Worm (Caenorhabditis elegans) whole organism, L2 larva: ENCODE data around the gene K12H6.10.
A peak's percentile ranks its signal among the peaks of the same experiment; 100 is the strongest.

Experiments
- C34F6.9 ChIP-seq: fragments of 150-350 bp; optimal IDR thresholded peaks from 2 replicates; lab custom pipeline; 2014; ENCODE audit warnings: missing biosample characterization, missing genetic modification characterization
- F13H6.1 ChIP-seq: sonication (generic microtip); optimal IDR thresholded peaks from 2 replicates; lab custom pipeline; 2016; ENCODE audit warnings: missing genetic modification characterization, missing compliant biosample characterization
- R02D3.7 ChIP-seq: fragments of 150-350 bp; optimal IDR thresholded peaks from 2 replicates; lab custom pipeline; 2014; ENCODE audit warnings: missing biosample characterization, missing genetic modification characterization
- Y55F3AM.14 ChIP-seq: fragments of 200-800 bp; sonication (Bioruptor generic); optimal IDR thresholded peaks from 2 replicates; lab custom pipeline; 2018; ENCODE audit warnings: mild to moderate bottlenecking, missing genetic modification characterization, missing compliant biosample characterization
- alr-1 ChIP-seq: fragments of 150-350 bp; optimal IDR thresholded peaks from 2 replicates; lab custom pipeline; 2014; ENCODE audit warnings: missing biosample characterization, missing genetic modification characterization
- aly-2 ChIP-seq: fragments of 150-350 bp; optimal IDR thresholded peaks from 2 replicates; lab custom pipeline; 2014; ENCODE audit warnings: missing biosample characterization, missing genetic modification characterization
- ama-1 ChIP-seq: fragments of 150-350 bp; optimal IDR thresholded peaks from 2 replicates; lab custom pipeline; 2018; ENCODE audit warnings: inconsistent platforms
- blmp-1 ChIP-seq: sonication (generic microtip); optimal IDR thresholded peaks from 2 replicates; lab custom pipeline; 2017; ENCODE audit warnings: missing genetic modification characterization, mild to moderate bottlenecking, missing compliant biosample characterization, antibody characterized with exemption, moderate library complexity; ENCODE audit not compliant: insufficient read depth
- ceh-16 ChIP-seq: fragments of 150-350 bp; optimal IDR thresholded peaks from 2 replicates; lab custom pipeline; 2014; ENCODE audit warnings: missing biosample characterization, missing genetic modification characterization
- ceh-82 ChIP-seq: fragments of 150-350 bp; optimal IDR thresholded peaks from 2 replicates; lab custom pipeline; 2014; ENCODE audit warnings: missing biosample characterization, missing genetic modification characterization
- crh-2 ChIP-seq: sonication (generic microtip); optimal IDR thresholded peaks from 2 replicates; lab custom pipeline; 2017; ENCODE audit warnings: missing biosample characterization, missing genetic modification characterization
- dmd-4 ChIP-seq: sonication (generic microtip); optimal IDR thresholded peaks from 2 replicates; lab custom pipeline; 2017; ENCODE audit warnings: missing biosample characterization, missing genetic modification characterization
- egl-27 ChIP-seq: sonication (generic microtip); optimal IDR thresholded peaks from 3 replicates; lab custom pipeline; 2017; ENCODE audit warnings: missing biosample characterization, missing genetic modification reagents, missing genetic modification characterization
- elt-1 ChIP-seq: fragments of 150-350 bp; optimal IDR thresholded peaks from 2 replicates; lab custom pipeline; 2014; ENCODE audit warnings: missing biosample characterization, missing genetic modification characterization
- fos-1 ChIP-seq: fragments of 150-350 bp; optimal IDR thresholded peaks from 2 replicates; lab custom pipeline; 2014; ENCODE audit warnings: missing biosample characterization, missing genetic modification characterization
- gmeb-1 ChIP-seq: fragments of 150-350 bp; optimal IDR thresholded peaks from 2 replicates; lab custom pipeline; 2014; ENCODE audit warnings: missing biosample characterization, missing genetic modification characterization
- lin-11 ChIP-seq: fragments of 150-350 bp; sonication (generic microtip); optimal IDR thresholded peaks from 2 replicates; lab custom pipeline; 2014; ENCODE audit warnings: missing biosample characterization, missing genetic modification characterization, inconsistent platforms, mixed read lengths
- lin-13 ChIP-seq: fragments of 150-350 bp; optimal IDR thresholded peaks from 2 replicates; lab custom pipeline; 2014; ENCODE audit warnings: missing biosample characterization, missing genetic modification reagents, missing genetic modification characterization
- lsy-2 ChIP-seq, 2 experiments: fragments of 150-350 bp in 1 of 2; sonication (generic microtip) in 1 of 2; optimal IDR thresholded peaks; 2 replicates each; lab custom pipeline; 2014 to 2017; ENCODE audit warnings: missing biosample characterization in 2 of 2, missing genetic modification characterization in 2 of 2
- mab-5 ChIP-seq: fragments of 150-350 bp; optimal IDR thresholded peaks from 2 replicates; lab custom pipeline; 2014; ENCODE audit warnings: missing biosample characterization, missing genetic modification characterization
- mdl-1 ChIP-seq, 2 experiments: fragments of 150-350 bp in 1 of 2; sonication (generic microtip) in 1 of 2; optimal IDR thresholded peaks; 2 replicates each; lab custom pipeline; 2017; ENCODE audit warnings: missing biosample characterization in 2 of 2, missing genetic modification characterization in 2 of 2
- nhr-10 ChIP-seq: sonication (generic microtip); optimal IDR thresholded peaks from 2 replicates; lab custom pipeline; 2017; ENCODE audit warnings: missing biosample characterization, missing genetic modification characterization
- nhr-11 ChIP-seq: fragments of 150-350 bp; optimal IDR thresholded peaks from 2 replicates; lab custom pipeline; 2014; ENCODE audit warnings: missing biosample characterization, missing genetic modification characterization
- nhr-12 ChIP-seq: fragments of 150-350 bp; optimal IDR thresholded peaks from 2 replicates; lab custom pipeline; 2014; ENCODE audit warnings: missing biosample characterization, missing genetic modification characterization
- nhr-129 ChIP-seq: fragments of 150-350 bp; optimal IDR thresholded peaks from 2 replicates; lab custom pipeline; 2014; ENCODE audit warnings: missing biosample characterization, missing genetic modification characterization
- nhr-21 ChIP-seq: fragments of 150-350 bp; optimal IDR thresholded peaks from 2 replicates; lab custom pipeline; 2014; ENCODE audit warnings: missing biosample characterization, missing genetic modification characterization
- nhr-23 ChIP-seq: fragments of 150-350 bp; optimal IDR thresholded peaks from 2 replicates; lab custom pipeline; 2014; ENCODE audit warnings: missing biosample characterization, missing genetic modification reagents, missing genetic modification characterization
- nhr-237 ChIP-seq: fragments of 150-350 bp; optimal IDR thresholded peaks from 2 replicates; lab custom pipeline; 2014; ENCODE audit warnings: missing biosample characterization, missing genetic modification characterization
- nhr-25 ChIP-seq: fragments of 150-350 bp; sonication (generic microtip); optimal IDR thresholded peaks from 3 replicates; lab custom pipeline; 2014; ENCODE audit warnings: missing biosample characterization, missing genetic modification characterization
- nhr-6 ChIP-seq: fragments of 150-350 bp; optimal IDR thresholded peaks from 2 replicates; lab custom pipeline; 2014; ENCODE audit warnings: missing biosample characterization, missing genetic modification characterization
- nhr-77 ChIP-seq: fragments of 150-350 bp; optimal IDR thresholded peaks from 2 replicates; lab custom pipeline; 2014; ENCODE audit warnings: missing biosample characterization, missing genetic modification characterization
- sem-4 ChIP-seq: fragments of 150-350 bp; optimal IDR thresholded peaks from 2 replicates; lab custom pipeline; 2014; ENCODE audit warnings: missing biosample characterization, missing genetic modification reagents, missing genetic modification characterization
- skn-1 ChIP-seq: sonication (generic microtip); optimal IDR thresholded peaks from 2 replicates; lab custom pipeline; 2017; ENCODE audit warnings: missing biosample characterization, missing genetic modification characterization
- sma-3 ChIP-seq: sonication (generic microtip); optimal IDR thresholded peaks from 2 replicates; lab custom pipeline; 2016; ENCODE audit warnings: missing genetic modification reagents, missing genetic modification characterization, missing compliant biosample characterization
- sma-9 ChIP-seq, 2 experiments: fragments of 150-350 bp in 1 of 2; sonication (generic microtip) in 1 of 2; optimal IDR thresholded peaks; 2 replicates each; lab custom pipeline; 2014 to 2016; ENCODE audit warnings: missing genetic modification characterization in 2 of 2, mild to moderate bottlenecking in 1 of 2, missing biosample characterization in 1 of 2, missing compliant biosample characterization in 1 of 2, missing genetic modification reagents in 1 of 2, moderate library complexity in 1 of 2
- unc-39 ChIP-seq: fragments of 150-350 bp; optimal IDR thresholded peaks from 2 replicates; lab custom pipeline; 2014; ENCODE audit warnings: missing biosample characterization, missing genetic modification characterization
- unc-55 ChIP-seq: fragments of 150-350 bp; sonication (generic microtip); optimal IDR thresholded peaks from 3 replicates; lab custom pipeline; 2014; ENCODE audit warnings: missing biosample characterization, missing genetic modification reagents, missing genetic modification characterization
- unc-62 ChIP-seq: fragments of 150-350 bp; optimal IDR thresholded peaks from 2 replicates; lab custom pipeline; 2014; ENCODE audit warnings: missing biosample characterization, missing genetic modification reagents, missing genetic modification characterization
- ztf-4 ChIP-seq: fragments of 150-350 bp; optimal IDR thresholded peaks from 2 replicates; lab custom pipeline; 2014; ENCODE audit warnings: missing biosample characterization, missing genetic modification characterization

K12H6.10 gene

DNA sequence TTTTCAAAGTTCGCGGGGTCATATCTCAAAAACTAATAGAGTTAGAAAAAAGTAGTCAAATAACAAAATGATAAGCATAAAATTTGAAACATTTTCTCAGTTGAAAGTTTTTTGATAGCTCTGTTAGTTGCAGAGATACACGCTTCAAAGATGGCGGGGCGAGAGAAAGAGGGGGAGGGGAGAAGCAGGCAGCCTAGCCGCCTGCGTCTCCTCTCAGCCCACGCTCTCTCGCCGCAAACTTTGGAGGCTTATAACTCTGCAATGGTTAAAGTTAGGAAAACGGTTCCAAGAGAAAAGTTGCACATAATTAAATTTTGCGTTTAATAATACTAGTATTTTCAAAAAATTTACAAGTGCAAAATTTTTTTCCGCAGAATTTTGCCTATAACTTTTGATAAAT is 20.9 kb upstream of the K12H6.10 start:
- TF ChIP-seq nhr-25 (tag; lab: Kevin White, UChicago) (no peak), lin-13 (GFP tag; lab: Kevin White, UChicago) (peak; percentile 48)
- TF ChIP-seq, all 48 proteins: peak for 1

DNA sequence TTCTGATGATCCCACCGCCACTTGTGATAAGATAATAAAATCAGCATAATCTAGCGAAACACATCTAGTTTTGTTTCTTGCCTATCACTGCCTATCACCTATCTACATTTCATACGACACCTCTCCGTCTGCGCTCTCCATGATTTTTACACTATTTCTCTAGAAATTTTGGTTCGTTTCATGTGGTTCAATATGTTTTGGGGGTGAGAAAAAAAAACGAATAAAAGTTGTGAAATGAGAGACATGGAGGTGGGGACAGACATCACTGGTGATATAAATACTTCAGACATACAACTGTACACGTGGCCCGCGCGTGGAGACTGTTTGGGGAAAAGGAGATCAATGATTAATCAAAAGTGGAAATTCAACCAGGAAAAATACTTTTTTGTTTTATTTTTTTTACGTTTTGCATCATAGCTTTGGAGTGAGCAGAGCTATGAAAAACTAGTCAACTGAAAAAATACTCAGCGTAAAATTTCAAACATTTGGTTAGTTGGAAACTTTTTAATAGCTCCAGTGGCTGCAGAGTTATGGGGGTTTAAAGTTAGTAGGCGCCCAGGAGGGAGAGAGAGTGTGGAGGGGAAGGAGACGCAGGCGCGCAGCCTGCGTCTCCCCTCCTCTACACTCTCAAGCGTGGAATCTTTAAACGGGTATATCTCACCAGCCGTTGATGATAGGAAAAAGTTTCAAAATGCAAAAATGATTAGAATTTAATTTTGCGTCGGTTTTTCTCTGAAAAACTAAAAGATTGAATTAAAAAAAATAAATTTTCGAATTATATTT is 19.7 kb upstream of the K12H6.10 start:
- TF ChIP-seq crh-2 (tag; lab: Kevin White, UChicago) (peak; percentile 32), ztf-4 (no peak), C34F6.9 (no peak), sma-9 (GFP tag; optimal IDR thresholded peaks at IDR 0.05; lab: Kevin White, UChicago) (peak; percentile 70), sma-9 (tag; optimal IDR thresholded peaks at IDR 0.05; lab: Kevin White, UChicago) (no peak), F13H6.1 (no peak), unc-39 (tag; lab: Kevin White, UChicago) (no peak), nhr-77 (no peak), gmeb-1 (tag; lab: Kevin White, UChicago) (no peak), sma-3 (GFP tag; lab: Kevin White, UChicago) (no peak), mdl-1 (tag; optimal IDR thresholded peaks at IDR 0.05; lab: Kevin White, UChicago) (no peak), nhr-23 (tag; lab: Kevin White, UChicago) (no peak), fos-1 (tag; lab: Kevin White, UChicago) (peak; percentile 60), ceh-82 (tag; lab: Kevin White, UChicago) (no peak), Y55F3AM.14 (GFP tag; lab: Kevin White, UChicago) (peak; percentile 6), alr-1 (no peak), ceh-16 (tag; lab: Kevin White, UChicago) (no peak), nhr-21 (peak; percentile 2), elt-1 (tag; lab: Kevin White, UChicago) (no peak), R02D3.7 (tag; lab: Kevin White, UChicago) (no peak), egl-27 (peak; percentile 5), nhr-10 (tag; lab: Kevin White, UChicago) (no peak), skn-1 (no peak), lin-13 (GFP tag; lab: Kevin White, UChicago) (peak; percentile 2), mab-5 (no peak), nhr-129 (tag; lab: Kevin White, UChicago) (no peak), ama-1 (lab: Kevin White, UChicago) (no peak)

DNA sequence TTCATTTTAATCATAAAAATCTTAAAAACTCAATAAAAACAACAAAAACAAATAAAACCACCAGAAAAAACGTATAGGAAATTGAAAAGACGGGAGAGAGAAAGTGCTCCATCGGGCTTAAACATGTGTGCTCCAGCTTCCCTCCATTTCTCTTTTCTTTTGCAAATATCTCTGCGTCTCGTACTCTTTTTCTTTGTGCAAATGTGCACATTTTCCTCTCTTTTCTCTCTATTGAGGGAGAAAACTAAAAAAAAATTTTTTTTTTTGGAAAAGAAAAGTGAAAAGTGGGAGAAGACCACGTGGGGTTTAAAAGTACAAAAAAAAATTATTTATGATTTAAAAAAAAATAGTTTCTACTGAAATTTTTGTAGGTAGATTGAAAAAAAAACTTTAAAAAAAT is 18.4 kb upstream of the K12H6.10 start:
- no peak for TF ChIP-seq nhr-23 (tag; lab: Kevin White, UChicago)
- TF ChIP-seq blmp-1 (tag; lab: Kevin White, UChicago), result peak; percentile 12
- no peak for TF ChIP-seq nhr-11 (tag; lab: Kevin White, UChicago)
- TF ChIP-seq lsy-2 (tag; optimal IDR thresholded peaks at IDR 0.05; lab: Kevin White, UChicago), result peak in 1 of 2 experiments; percentile 65
- TF ChIP-seq R02D3.7 (tag; lab: Kevin White, UChicago), result no peak
- peak; percentile 52 for TF ChIP-seq sma-9 (GFP tag; optimal IDR thresholded peaks at IDR 0.05; lab: Kevin White, UChicago)
- TF ChIP-seq sma-9 (tag; optimal IDR thresholded peaks at IDR 0.05; lab: Kevin White, UChicago), result no peak
- no peak for TF ChIP-seq lin-11 (tag; lab: Kevin White, UChicago)
- peak; percentile 78 for TF ChIP-seq unc-55 (GFP tag; lab: Kevin White, UChicago)
- no peak for TF ChIP-seq nhr-25 (tag; lab: Kevin White, UChicago)
- TF ChIP-seq nhr-12, result no peak
- no peak for TF ChIP-seq fos-1 (tag; lab: Kevin White, UChicago)
- TF ChIP-seq dmd-4 (tag; lab: Kevin White, UChicago), result no peak
- TF ChIP-seq nhr-10 (tag; lab: Kevin White, UChicago), result no peak
- TF ChIP-seq skn-1, result no peak
- peak; percentile 13 for TF ChIP-seq lin-13 (GFP tag; lab: Kevin White, UChicago)
- TF ChIP-seq unc-39 (tag; lab: Kevin White, UChicago), result no peak
- no peak for TF ChIP-seq ztf-4
- no peak for TF ChIP-seq aly-2 (tag; lab: Kevin White, UChicago)
- TF ChIP-seq mdl-1 (tag; optimal IDR thresholded peaks at IDR 0.05; lab: Kevin White, UChicago), result peak in 1 of 2 experiments; percentile 72
- peak; percentile 53 for TF ChIP-seq C34F6.9
- no peak for TF ChIP-seq nhr-237
- no peak for TF ChIP-seq sem-4 (tag; lab: Kevin White, UChicago)
- TF ChIP-seq ceh-16 (tag; lab: Kevin White, UChicago), result no peak
- peak; percentile 2 for TF ChIP-seq nhr-129 (tag; lab: Kevin White, UChicago)
- peak; percentile 38 for TF ChIP-seq F13H6.1
- no peak for TF ChIP-seq nhr-6 (tag; lab: Kevin White, UChicago)
- no peak for TF ChIP-seq unc-62 (GFP tag; lab: Kevin White, UChicago)
- TF ChIP-seq, all 48 proteins: peak for 9
